Worm (Caenorhabditis elegans): ENCODE results near the gene zhit-1.

The zhit-1 gene

DNA sequence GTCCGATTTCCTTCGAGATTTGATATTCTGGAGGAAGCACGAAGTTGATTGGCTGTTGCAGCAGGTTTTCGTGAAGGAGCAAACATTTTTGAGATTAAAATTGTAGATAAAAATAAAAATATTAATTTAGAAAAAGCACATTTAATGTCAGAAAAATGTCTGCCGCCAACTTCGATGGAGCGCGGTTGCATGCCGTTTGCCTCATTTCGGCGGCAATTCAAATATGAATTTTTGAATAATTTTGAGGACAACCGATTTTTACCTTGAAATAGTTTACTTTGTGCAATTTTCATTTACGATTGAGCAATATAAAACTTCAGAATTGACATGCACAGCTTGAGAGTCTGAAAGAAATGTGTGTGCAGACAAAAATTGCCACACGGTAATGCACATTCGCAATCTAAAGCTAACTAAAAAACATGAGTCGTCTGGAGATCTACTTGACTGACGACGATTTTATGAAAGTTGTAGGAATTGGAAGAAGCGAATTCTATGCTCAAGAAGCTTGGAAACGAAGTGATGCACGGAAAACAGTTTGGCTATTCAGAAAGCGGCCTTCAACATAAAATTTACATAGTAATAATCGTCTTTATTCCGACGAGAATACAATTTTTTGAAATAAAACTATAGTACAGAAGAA lies at the start of gene zhit-1:
Gene zhit-1 (minus strand): TSS at position 161 of the 640 bp plus-strand sequence.
- TF ChIP-seq hlh-1 (tag; optimal IDR thresholded peaks at IDR 0.05) (no peak), mep-1 (tag; optimal IDR thresholded peaks at IDR 0.05) (peak; percentile 28)

DNA sequence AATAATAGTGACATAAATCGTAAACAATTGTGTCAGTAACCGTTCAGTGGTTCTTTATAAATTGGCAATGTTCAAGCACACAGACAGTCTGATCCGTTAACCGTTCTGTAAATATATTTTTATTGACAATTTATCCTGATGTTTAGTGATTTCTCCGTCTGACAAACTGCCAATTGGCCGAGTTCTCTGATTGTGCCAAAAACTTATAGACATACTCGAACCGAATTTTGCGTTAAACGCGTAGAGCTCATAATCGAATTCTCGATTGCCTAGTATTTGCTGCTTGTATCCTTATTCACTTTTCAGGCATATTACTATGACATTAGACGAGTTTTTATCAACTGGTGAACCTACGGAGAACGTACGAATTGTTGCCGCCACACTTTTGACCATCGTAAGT lies 47.8 kb upstream of the zhit-1 start, which contains the start of gene srx-117:
Gene srx-117 (plus strand): TSS at position 301 of the 400 bp plus-strand sequence.
- TF ChIP-seq ztf-11 (tag; optimal IDR thresholded peaks at IDR 0.05) (no peak), tbx-8 (GFP tag; optimal IDR thresholded peaks at IDR 0.05) (no peak), cnd-1 (tag; optimal IDR thresholded peaks at IDR 0.05) (no peak), sptf-1 (tag; optimal IDR thresholded peaks at IDR 0.05) (no peak), lin-32 (GFP tag; optimal IDR thresholded peaks at IDR 0.05) (no peak), mep-1 (tag; optimal IDR thresholded peaks at IDR 0.05) (no peak), flh-1 (GFP tag; optimal IDR thresholded peaks at IDR 0.05) (no peak), elt-1 (tag; optimal IDR thresholded peaks at IDR 0.05; ENCODE audit: borderline replicate concordance, insufficient read depth) (no peak), M03D4.4 (tag; optimal IDR thresholded peaks at IDR 0.05) (no peak), sem-2 (GFP tag; optimal IDR thresholded peaks at IDR 0.05) (no peak), unc-120 (tag; optimal IDR thresholded peaks at IDR 0.05; ENCODE audit: poor library complexity, severe bottlenecking) (no peak), ceh-43 (GFP tag; optimal IDR thresholded peaks at IDR 0.05) (no peak)

DNA sequence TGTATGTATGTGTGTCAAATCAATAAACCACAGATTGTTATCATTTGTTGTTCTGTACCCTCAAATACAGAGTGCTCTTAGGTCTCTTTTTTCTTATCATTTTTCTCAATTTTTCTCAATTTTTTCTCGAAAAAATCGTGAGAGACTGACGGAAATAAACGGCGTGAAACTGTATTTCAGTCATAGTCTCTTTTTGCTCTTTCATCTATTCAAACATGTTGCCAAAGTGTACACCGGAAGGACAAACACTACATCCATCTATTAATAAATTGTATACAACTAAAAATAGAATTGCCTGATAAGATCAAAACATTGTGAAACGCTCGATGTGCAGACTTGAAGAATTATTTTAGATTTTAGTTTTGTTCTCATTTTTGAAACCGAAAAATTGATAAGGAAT lies 38.1 kb upstream of the zhit-1 start:
- no peak for TF ChIP-seq nhr-237 (tag; optimal IDR thresholded peaks at IDR 0.05)
- no peak for TF ChIP-seq flh-1 (GFP tag; optimal IDR thresholded peaks at IDR 0.05)
- no peak for TF ChIP-seq sptf-1 (tag; optimal IDR thresholded peaks at IDR 0.05)
- no peak for TF ChIP-seq nhr-28 (tag; optimal IDR thresholded peaks at IDR 0.05)
- no peak for TF ChIP-seq drap-1 (GFP tag; optimal IDR thresholded peaks at IDR 0.05)
- no peak for TF ChIP-seq ham-2 (GFP tag; optimal IDR thresholded peaks at IDR 0.05)
- no peak for TF ChIP-seq unc-120 (tag; optimal IDR thresholded peaks at IDR 0.05; ENCODE audit: poor library complexity, severe bottlenecking)
- TF ChIP-seq pha-4 (tag; optimal IDR thresholded peaks at IDR 0.05) = no peak
- TF ChIP-seq mab-5 (tag; optimal IDR thresholded peaks at IDR 0.05) = no peak
- TF ChIP-seq ztf-11 (tag; optimal IDR thresholded peaks at IDR 0.05) = no peak
- no peak for TF ChIP-seq zip-8 (tag; optimal IDR thresholded peaks at IDR 0.05)
- TF ChIP-seq hlh-1 (tag; optimal IDR thresholded peaks at IDR 0.05) = no peak
- TF ChIP-seq tbx-8 (GFP tag; optimal IDR thresholded peaks at IDR 0.05) = no peak

DNA sequence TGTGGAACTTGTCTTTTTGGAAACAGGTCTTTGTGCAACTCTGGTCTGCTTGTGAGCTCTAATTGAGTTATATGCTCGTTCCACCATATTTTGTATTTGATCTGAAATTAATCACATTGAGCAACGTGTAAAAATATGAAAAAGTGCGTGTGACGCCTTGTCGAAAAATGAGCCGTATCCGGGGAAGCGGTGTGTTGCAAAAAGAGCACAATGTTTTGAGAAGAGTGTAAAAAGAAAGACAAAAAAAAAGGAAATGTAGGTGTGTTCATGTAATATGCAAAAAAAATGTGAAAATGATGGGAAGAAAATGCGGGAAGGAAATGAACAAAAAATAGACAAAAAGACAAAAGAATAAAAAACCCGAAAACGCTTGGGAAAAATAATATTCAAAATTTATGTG lies 34.4 kb upstream of the zhit-1 start, which contains the start of gene acy-4:
Gene acy-4 (minus strand): TSS at position 101 of the 400 bp plus-strand sequence.
- TF ChIP-seq bed-3 (GFP tag; optimal IDR thresholded peaks at IDR 0.05) = no peak
- no peak for TF ChIP-seq elt-1 (tag; optimal IDR thresholded peaks at IDR 0.05; ENCODE audit: borderline replicate concordance, insufficient read depth)
- TF ChIP-seq nhr-237 (tag; optimal IDR thresholded peaks at IDR 0.05) = no peak
- no peak for TF ChIP-seq ces-1 (GFP tag; optimal IDR thresholded peaks at IDR 0.05)

DNA sequence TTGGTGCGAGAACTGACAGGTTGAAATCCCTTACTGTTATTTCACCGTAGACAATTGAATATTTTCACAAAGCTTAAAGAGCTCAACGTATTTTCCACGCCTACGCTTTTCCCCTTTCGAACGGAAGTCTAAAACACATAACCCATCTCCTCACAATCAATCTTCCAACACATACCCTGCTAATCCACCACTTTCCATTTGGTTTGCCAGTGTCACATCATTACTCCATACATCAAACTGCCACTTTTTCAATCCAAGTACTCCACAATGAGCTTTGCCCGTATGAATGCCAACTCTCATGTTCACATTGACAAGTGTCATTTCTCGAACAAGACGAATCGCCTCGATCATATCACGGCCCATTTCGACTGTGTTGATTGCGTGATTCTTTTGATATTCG lies 31.7 kb upstream of the zhit-1 start:
- TF ChIP-seq drap-1 (GFP tag; optimal IDR thresholded peaks at IDR 0.05) (no peak), elt-1 (tag; optimal IDR thresholded peaks at IDR 0.05; ENCODE audit: borderline replicate concordance, insufficient read depth) (no peak), zip-8 (tag; optimal IDR thresholded peaks at IDR 0.05) (no peak), unc-39 (tag; optimal IDR thresholded peaks at IDR 0.05) (no peak), ces-1 (GFP tag; optimal IDR thresholded peaks at IDR 0.05) (no peak), ceh-43 (GFP tag; optimal IDR thresholded peaks at IDR 0.05) (no peak), sptf-1 (tag; optimal IDR thresholded peaks at IDR 0.05) (no peak), elt-3 (tag; optimal IDR thresholded peaks at IDR 0.05) (no peak), nhr-2 (tag; optimal IDR thresholded peaks at IDR 0.05) (no peak)

DNA sequence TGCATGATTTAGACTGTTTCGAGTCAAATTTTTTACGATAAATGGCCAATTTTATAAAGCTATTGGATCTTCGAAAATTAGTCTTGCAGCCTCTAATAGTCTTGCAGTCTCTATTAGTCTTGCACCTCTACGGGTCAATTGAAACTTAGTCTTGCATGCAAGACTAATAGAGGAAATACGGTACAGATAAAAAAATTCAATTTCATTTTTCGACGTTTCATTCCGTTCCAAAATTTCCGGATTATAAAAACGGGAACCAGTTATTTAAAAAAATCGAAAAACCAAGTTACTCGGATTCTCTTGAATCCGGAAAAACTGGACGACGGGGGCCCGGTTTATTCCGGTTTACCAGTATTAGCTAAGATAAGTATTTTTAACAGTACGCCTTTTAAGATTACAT lies 25.0 kb upstream of the zhit-1 start, which contains the start of gene M03E7.1:
Gene M03E7.1 (plus strand): TSS at position 301 of the 400 bp plus-strand sequence.
- TF ChIP-seq drap-1 (GFP tag; optimal IDR thresholded peaks at IDR 0.05) = no peak
- TF ChIP-seq cnd-1 (tag; optimal IDR thresholded peaks at IDR 0.05) = no peak
- no peak for TF ChIP-seq elt-3 (tag; optimal IDR thresholded peaks at IDR 0.05)
- TF ChIP-seq unc-120 (tag; optimal IDR thresholded peaks at IDR 0.05; ENCODE audit: poor library complexity, severe bottlenecking) = no peak
- no peak for TF ChIP-seq sptf-1 (tag; optimal IDR thresholded peaks at IDR 0.05)
- no peak for TF ChIP-seq ceh-83 (GFP tag; optimal IDR thresholded peaks at IDR 0.05)
- TF ChIP-seq unc-39 (tag; optimal IDR thresholded peaks at IDR 0.05) = no peak
- no peak for TF ChIP-seq lin-32 (GFP tag; optimal IDR thresholded peaks at IDR 0.05)
- TF ChIP-seq snpc-4 (tag; optimal IDR thresholded peaks at IDR 0.05) = no peak
- TF ChIP-seq ceh-39 (tag; optimal IDR thresholded peaks at IDR 0.05) = no peak
- no peak for TF ChIP-seq lin-13 (tag; optimal IDR thresholded peaks at IDR 0.05)

All from whole organism, mixed stage, embryonic.